Worm (Caenorhabditis elegans) whole organism, L2 larva: ENCODE results near the gene F14D7.6.
"Not testable (repeated sequence)": the region's sequence is repeated elsewhere in the genome, so short reads cannot be mapped to it uniquely, and the experiment has no call there.

ENCODE experiments used
- C34F6.9 ChIP-seq: fragments of 150-350 bp; optimal IDR thresholded peaks from 2 replicates; lab custom pipeline; 2014; ENCODE audit warnings: missing biosample characterization, missing genetic modification characterization
- F13H6.1 ChIP-seq: sonication (generic microtip); optimal IDR thresholded peaks from 2 replicates; lab custom pipeline; 2016; ENCODE audit warnings: missing genetic modification characterization, missing compliant biosample characterization
- R02D3.7 ChIP-seq: fragments of 150-350 bp; optimal IDR thresholded peaks from 2 replicates; lab custom pipeline; 2014; ENCODE audit warnings: missing biosample characterization, missing genetic modification characterization
- alr-1 ChIP-seq: fragments of 150-350 bp; optimal IDR thresholded peaks from 2 replicates; lab custom pipeline; 2014; ENCODE audit warnings: missing biosample characterization, missing genetic modification characterization
- blmp-1 ChIP-seq: sonication (generic microtip); optimal IDR thresholded peaks from 2 replicates; lab custom pipeline; 2017; ENCODE audit warnings: missing genetic modification characterization, mild to moderate bottlenecking, missing compliant biosample characterization, antibody characterized with exemption, moderate library complexity; ENCODE audit not compliant: insufficient read depth
- ceh-16 ChIP-seq: fragments of 150-350 bp; optimal IDR thresholded peaks from 2 replicates; lab custom pipeline; 2014; ENCODE audit warnings: missing biosample characterization, missing genetic modification characterization
- ceh-82 ChIP-seq: fragments of 150-350 bp; optimal IDR thresholded peaks from 2 replicates; lab custom pipeline; 2014; ENCODE audit warnings: missing biosample characterization, missing genetic modification characterization
- crh-2 ChIP-seq: sonication (generic microtip); optimal IDR thresholded peaks from 2 replicates; lab custom pipeline; 2017; ENCODE audit warnings: missing biosample characterization, missing genetic modification characterization
- egl-27 ChIP-seq: sonication (generic microtip); optimal IDR thresholded peaks from 3 replicates; lab custom pipeline; 2017; ENCODE audit warnings: missing biosample characterization, missing genetic modification reagents, missing genetic modification characterization
- elt-3 ChIP-seq: sonication (generic microtip); optimal IDR thresholded peaks from 2 replicates; lab custom pipeline; 2017; ENCODE audit warnings: missing biosample characterization, missing genetic modification characterization
- fos-1 ChIP-seq: fragments of 150-350 bp; optimal IDR thresholded peaks from 2 replicates; lab custom pipeline; 2014; ENCODE audit warnings: missing biosample characterization, missing genetic modification characterization
- gmeb-1 ChIP-seq: fragments of 150-350 bp; optimal IDR thresholded peaks from 2 replicates; lab custom pipeline; 2014; ENCODE audit warnings: missing biosample characterization, missing genetic modification characterization
- lin-11 ChIP-seq: fragments of 150-350 bp; sonication (generic microtip); optimal IDR thresholded peaks from 2 replicates; lab custom pipeline; 2014; ENCODE audit warnings: missing biosample characterization, missing genetic modification characterization, inconsistent platforms, mixed read lengths
- lin-13 ChIP-seq: fragments of 150-350 bp; optimal IDR thresholded peaks from 2 replicates; lab custom pipeline; 2014; ENCODE audit warnings: missing biosample characterization, missing genetic modification reagents, missing genetic modification characterization
- lin-39 ChIP-seq: fragments of 150-350 bp; optimal IDR thresholded peaks from 2 replicates; lab custom pipeline; 2014; ENCODE audit warnings: missing biosample characterization, missing genetic modification reagents, missing genetic modification characterization
- mab-5 ChIP-seq: fragments of 150-350 bp; optimal IDR thresholded peaks from 2 replicates; lab custom pipeline; 2014; ENCODE audit warnings: missing biosample characterization, missing genetic modification characterization
- mbf-1 ChIP-seq: sonication (generic microtip); optimal IDR thresholded peaks from 2 replicates; lab custom pipeline; 2017; ENCODE audit warnings: missing biosample characterization, missing genetic modification characterization
- mdl-1 ChIP-seq, 2 experiments: fragments of 150-350 bp in 1 of 2; sonication (generic microtip) in 1 of 2; optimal IDR thresholded peaks; 2 replicates each; lab custom pipeline; 2017; ENCODE audit warnings: missing biosample characterization in 2 of 2, missing genetic modification characterization in 2 of 2
- nhr-11 ChIP-seq: fragments of 150-350 bp; optimal IDR thresholded peaks from 2 replicates; lab custom pipeline; 2014; ENCODE audit warnings: missing biosample characterization, missing genetic modification characterization
- nhr-129 ChIP-seq: fragments of 150-350 bp; optimal IDR thresholded peaks from 2 replicates; lab custom pipeline; 2014; ENCODE audit warnings: missing biosample characterization, missing genetic modification characterization
- nhr-21 ChIP-seq: fragments of 150-350 bp; optimal IDR thresholded peaks from 2 replicates; lab custom pipeline; 2014; ENCODE audit warnings: missing biosample characterization, missing genetic modification characterization
- nhr-23 ChIP-seq: fragments of 150-350 bp; optimal IDR thresholded peaks from 2 replicates; lab custom pipeline; 2014; ENCODE audit warnings: missing biosample characterization, missing genetic modification reagents, missing genetic modification characterization
- nhr-237 ChIP-seq: fragments of 150-350 bp; optimal IDR thresholded peaks from 2 replicates; lab custom pipeline; 2014; ENCODE audit warnings: missing biosample characterization, missing genetic modification characterization
- nhr-25 ChIP-seq: fragments of 150-350 bp; sonication (generic microtip); optimal IDR thresholded peaks from 3 replicates; lab custom pipeline; 2014; ENCODE audit warnings: missing biosample characterization, missing genetic modification characterization
- nhr-6 ChIP-seq: fragments of 150-350 bp; optimal IDR thresholded peaks from 2 replicates; lab custom pipeline; 2014; ENCODE audit warnings: missing biosample characterization, missing genetic modification characterization
- peb-1 ChIP-seq: fragments of 150-350 bp; optimal IDR thresholded peaks from 2 replicates; lab custom pipeline; 2014; ENCODE audit warnings: missing biosample characterization, missing genetic modification characterization
- sma-3 ChIP-seq: sonication (generic microtip); optimal IDR thresholded peaks from 2 replicates; lab custom pipeline; 2016; ENCODE audit warnings: missing genetic modification reagents, missing genetic modification characterization, missing compliant biosample characterization
- snpc-4 ChIP-seq: fragments of 150-350 bp; optimal IDR thresholded peaks from 2 replicates; lab custom pipeline; 2014; ENCODE audit warnings: missing biosample characterization, missing genetic modification characterization
- unc-55 ChIP-seq: fragments of 150-350 bp; sonication (generic microtip); optimal IDR thresholded peaks from 3 replicates; lab custom pipeline; 2014; ENCODE audit warnings: missing biosample characterization, missing genetic modification reagents, missing genetic modification characterization
- unc-62 ChIP-seq: fragments of 150-350 bp; optimal IDR thresholded peaks from 2 replicates; lab custom pipeline; 2014; ENCODE audit warnings: missing biosample characterization, missing genetic modification reagents, missing genetic modification characterization
- ztf-4 ChIP-seq: fragments of 150-350 bp; optimal IDR thresholded peaks from 2 replicates; lab custom pipeline; 2014; ENCODE audit warnings: missing biosample characterization, missing genetic modification characterization

The F14D7.6 gene

ce11 chrV:14270729-14271128, 30.5 kb upstream of the F14D7.6 start, which contains the start of gene F40G12.5:
Gene F40G12.5 (minus strand): TSS chrV:14270829.
- TF ChIP-seq lin-13 (no peak), mdl-1 (tag; optimal IDR thresholded peaks at IDR 0.05; lab: Kevin White, UChicago) (no peak), sma-3 (GFP tag; lab: Kevin White, UChicago) (no peak), nhr-11 (tag; lab: Kevin White, UChicago) (no peak), crh-2 (tag; lab: Kevin White, UChicago) (no peak), mab-5 (tag; lab: Kevin White, UChicago) (no peak), fos-1 (tag; lab: Kevin White, UChicago) (no peak), snpc-4 (tag; lab: Kevin White, UChicago) (no peak), nhr-129 (no peak), C34F6.9 (tag; lab: Kevin White, UChicago) (no peak), nhr-23 (tag; lab: Kevin White, UChicago) (no peak)

- no peak for TF ChIP-seq crh-2 (tag; lab: Kevin White, UChicago)
- TF ChIP-seq ztf-4 (tag; lab: Kevin White, UChicago) = no peak
- TF ChIP-seq lin-39 (tag; lab: Kevin White, UChicago) = no peak
- no peak for TF ChIP-seq sma-3 (GFP tag; lab: Kevin White, UChicago)
- no peak for TF ChIP-seq R02D3.7 (tag; lab: Kevin White, UChicago)
- no peak for TF ChIP-seq alr-1
- TF ChIP-seq nhr-11 (tag; lab: Kevin White, UChicago) = no peak
- no peak for TF ChIP-seq nhr-23 (tag; lab: Kevin White, UChicago)
- no peak for TF ChIP-seq gmeb-1
- no peak for TF ChIP-seq unc-55 (GFP tag; lab: Kevin White, UChicago)
- TF ChIP-seq elt-3 (tag; lab: Kevin White, UChicago) = no peak
- no peak for TF ChIP-seq nhr-237 (tag; lab: Kevin White, UChicago)
- no peak for TF ChIP-seq nhr-25 (tag; lab: Kevin White, UChicago)
- no peak for TF ChIP-seq egl-27 (tag; lab: Kevin White, UChicago)
- no peak for TF ChIP-seq nhr-21 (tag; lab: Kevin White, UChicago)
- no peak for TF ChIP-seq ceh-16 (tag; lab: Kevin White, UChicago)
Measured at ce11 chrV:14273019-14273418, 28.2 kb upstream of the F14D7.6 start, which contains the start of gene F40G12.6. Gene F40G12.6 (minus strand): TSS chrV:14273119.

ce11 chrV:14274268-14274667, 26.9 kb upstream of the F14D7.6 start, which contains the start of gene F40G12.7:
Gene F40G12.7 (plus strand): TSS chrV:14274568.
- TF ChIP-seq lin-11 (tag; lab: Kevin White, UChicago); crh-2 (tag; lab: Kevin White, UChicago); blmp-1: not testable (repeated sequence)

- TF ChIP-seq snpc-4 (tag; lab: Kevin White, UChicago) = peak; percentile 38
Measured at ce11 chrV:14277456-14277855, 23.8 kb upstream of the F14D7.6 start.

ce11 chrV:14279777-14280176, 21.4 kb upstream of the F14D7.6 start, which contains the start of gene srt-33:
Gene srt-33 (minus strand): TSS chrV:14279877.
- TF ChIP-seq blmp-1 (no peak), unc-62 (GFP tag; lab: Kevin White, UChicago) (no peak), nhr-25 (tag; lab: Kevin White, UChicago) (no peak), F13H6.1 (tag; lab: Kevin White, UChicago) (no peak), nhr-6 (tag; lab: Kevin White, UChicago) (no peak), nhr-23 (tag; lab: Kevin White, UChicago) (no peak), unc-55 (GFP tag; lab: Kevin White, UChicago) (no peak), mbf-1 (tag; lab: Kevin White, UChicago) (no peak), lin-13 (no peak), nhr-237 (tag; lab: Kevin White, UChicago) (no peak), fos-1 (tag; lab: Kevin White, UChicago) (no peak), peb-1 (tag; lab: Kevin White, UChicago) (no peak)

- TF ChIP-seq ceh-82 (tag; lab: Kevin White, UChicago) = no peak
Measured at ce11 chrV:14282222-14282709, 18.9 kb upstream of the F14D7.6 start, which contains the start of the genes srt-74 and F40G12.9. Gene srt-74 (minus strand): TSS chrV:14282322. Gene F40G12.9 (plus strand): TSS chrV:14282659.
